Worm (Caenorhabditis elegans) whole organism, L3 larva: ENCODE data around the gene gsnl-1.

Source experiments
- ZK546.5 ChIP-seq: sonication (generic microtip); optimal IDR thresholded peaks from 2 replicates; lab custom pipeline; 2017; ENCODE audit warnings: missing biosample characterization, missing genetic modification characterization
- ama-1 ChIP-seq: fragments of 150-350 bp; optimal IDR thresholded peaks from 2 replicates; lab custom pipeline; 2018
- ceh-16 ChIP-seq: sonication (generic microtip); optimal IDR thresholded peaks from 2 replicates; lab custom pipeline; 2017; ENCODE audit warnings: missing biosample characterization, missing genetic modification characterization
- ceh-82 ChIP-seq: fragments of 150-350 bp; optimal IDR thresholded peaks from 2 replicates; lab custom pipeline; 2014; ENCODE audit warnings: missing biosample characterization, missing genetic modification characterization
- ceh-9 ChIP-seq: sonication (generic microtip); optimal IDR thresholded peaks from 2 replicates; lab custom pipeline; 2018; ENCODE audit warnings: missing biosample characterization, missing genetic modification characterization
- daf-12 ChIP-seq: fragments of 150-350 bp; optimal IDR thresholded peaks from 2 replicates; lab custom pipeline; 2014; ENCODE audit warnings: missing biosample characterization, missing genetic modification reagents, missing genetic modification characterization
- egl-5 ChIP-seq: fragments of 150-350 bp; optimal IDR thresholded peaks from 2 replicates; lab custom pipeline; 2017; ENCODE audit warnings: missing biosample characterization, missing genetic modification reagents, missing genetic modification characterization, inconsistent platforms
- elt-2 ChIP-seq: sonication (generic microtip); optimal IDR thresholded peaks from 2 replicates; lab custom pipeline; 2016; ENCODE audit warnings: missing genetic modification reagents, mild to moderate bottlenecking, missing genetic modification characterization, missing compliant biosample characterization
- elt-3 ChIP-seq, 3 experiments: fragments of 150-350 bp in 1 of 3; sonication (generic microtip) in 2 of 3; optimal IDR thresholded peaks; 2 replicates in 2 of 3; 4 replicates in 1 of 3; lab custom pipeline; 2014 to 2017; ENCODE audit warnings: missing biosample characterization in 3 of 3, missing genetic modification characterization in 3 of 3
- fkh-10 ChIP-seq: sonication (generic microtip); optimal IDR thresholded peaks from 2 replicates; lab custom pipeline; 2017; ENCODE audit warnings: missing biosample characterization, missing genetic modification reagents, missing genetic modification characterization
- fkh-2 ChIP-seq: fragments of 150-350 bp; optimal IDR thresholded peaks from 2 replicates; lab custom pipeline; 2014; ENCODE audit warnings: missing biosample characterization, missing genetic modification reagents, missing genetic modification characterization
- fos-1 ChIP-seq: fragments of 150-350 bp; optimal IDR thresholded peaks from 2 replicates; lab custom pipeline; 2014; ENCODE audit warnings: missing biosample characterization, missing genetic modification characterization
- mdl-1 ChIP-seq: fragments of 150-350 bp; optimal IDR thresholded peaks from 2 replicates; lab custom pipeline; 2014; ENCODE audit warnings: missing biosample characterization, missing genetic modification characterization
- mml-1 ChIP-seq: fragments of 150-350 bp; sonication (generic microtip); optimal IDR thresholded peaks from 3 replicates; lab custom pipeline; 2014; ENCODE audit warnings: missing biosample characterization, missing genetic modification characterization
- nfya-1 ChIP-seq: sonication (generic microtip); optimal IDR thresholded peaks from 2 replicates; lab custom pipeline; 2017; ENCODE audit warnings: missing genetic modification characterization, mild to moderate bottlenecking, missing compliant biosample characterization, antibody characterized with exemption, moderate library complexity; ENCODE audit not compliant: insufficient read depth
- nhr-11 ChIP-seq: fragments of 150-350 bp; optimal IDR thresholded peaks from 2 replicates; lab custom pipeline; 2014; ENCODE audit warnings: missing biosample characterization, missing genetic modification characterization
- nhr-12 ChIP-seq: fragments of 150-350 bp; optimal IDR thresholded peaks from 2 replicates; lab custom pipeline; 2014; ENCODE audit warnings: missing biosample characterization, missing genetic modification characterization
- nhr-23 ChIP-seq: fragments of 150-350 bp; optimal IDR thresholded peaks from 2 replicates; lab custom pipeline; 2014; ENCODE audit warnings: missing biosample characterization, missing genetic modification reagents, missing genetic modification characterization
- nhr-237 ChIP-seq: fragments of 150-350 bp; optimal IDR thresholded peaks from 2 replicates; lab custom pipeline; 2014; ENCODE audit warnings: missing biosample characterization, missing genetic modification characterization
- nhr-25 ChIP-seq: sonication (generic microtip); optimal IDR thresholded peaks from 2 replicates; lab custom pipeline; 2017; ENCODE audit warnings: missing biosample characterization, missing genetic modification characterization
- nhr-28 ChIP-seq: fragments of 150-350 bp; optimal IDR thresholded peaks from 2 replicates; lab custom pipeline; 2014; ENCODE audit warnings: missing biosample characterization, missing genetic modification characterization
- nhr-43 ChIP-seq: sonication (generic microtip); optimal IDR thresholded peaks from 2 replicates; lab custom pipeline; 2016; ENCODE audit warnings: mild to moderate bottlenecking, missing genetic modification characterization, missing compliant biosample characterization; ENCODE audit not compliant: poor library complexity, severe bottlenecking
- nhr-76 ChIP-seq: fragments of 150-350 bp; sonication (generic microtip); optimal IDR thresholded peaks from 5 replicates; lab custom pipeline; 2014; ENCODE audit warnings: missing biosample characterization, missing genetic modification characterization
- nhr-77 ChIP-seq: fragments of 150-350 bp; optimal IDR thresholded peaks from 2 replicates; lab custom pipeline; 2014; ENCODE audit warnings: missing biosample characterization, missing genetic modification characterization
- pha-4 ChIP-seq: fragments of 150-350 bp; optimal IDR thresholded peaks from 2 replicates; lab custom pipeline; 2014; ENCODE audit warnings: missing biosample characterization, missing genetic modification reagents, missing genetic modification characterization
- pqm-1 ChIP-seq: fragments of 150-350 bp; optimal IDR thresholded peaks from 2 replicates; lab custom pipeline; 2017; ENCODE audit warnings: missing biosample characterization, missing genetic modification characterization, inconsistent platforms
- snpc-4 ChIP-seq: fragments of 150-350 bp; optimal IDR thresholded peaks from 2 replicates; lab custom pipeline; 2014; ENCODE audit warnings: missing biosample characterization, missing genetic modification characterization
- unc-62 ChIP-seq: fragments of 150-350 bp; sonication (generic microtip); optimal IDR thresholded peaks from 4 replicates; lab custom pipeline; 2014; ENCODE audit warnings: missing biosample characterization, missing genetic modification reagents, missing genetic modification characterization
- zag-1 ChIP-seq: fragments of 150-350 bp; optimal IDR thresholded peaks from 2 replicates; lab custom pipeline; 2014; ENCODE audit warnings: missing biosample characterization, missing genetic modification characterization
- ztf-4 ChIP-seq: fragments of 150-350 bp; optimal IDR thresholded peaks from 2 replicates; lab custom pipeline; 2014; ENCODE audit warnings: missing biosample characterization, missing genetic modification characterization

The gsnl-1 gene

ce11 chrV:9496742-9497141 is at the start of gene gsnl-1:
gsnl-1 (plus strand) TSS chrV:9497042.
- TF ChIP-seq nhr-43 (tag; lab: Kevin White, UChicago) (no peak), egl-5 (peak; percentile 13)

ce11 chrV:9451485-9451884 is 45.4 kb upstream of the gsnl-1 start:
- TF ChIP-seq zag-1 (tag; lab: Kevin White, UChicago) (no peak), pqm-1 (tag; lab: Kevin White, UChicago) (no peak), pha-4 (tag; lab: Kevin White, UChicago) (peak; percentile 80), fkh-10 (GFP tag; lab: Kevin White, UChicago) (no peak)

DNA sequence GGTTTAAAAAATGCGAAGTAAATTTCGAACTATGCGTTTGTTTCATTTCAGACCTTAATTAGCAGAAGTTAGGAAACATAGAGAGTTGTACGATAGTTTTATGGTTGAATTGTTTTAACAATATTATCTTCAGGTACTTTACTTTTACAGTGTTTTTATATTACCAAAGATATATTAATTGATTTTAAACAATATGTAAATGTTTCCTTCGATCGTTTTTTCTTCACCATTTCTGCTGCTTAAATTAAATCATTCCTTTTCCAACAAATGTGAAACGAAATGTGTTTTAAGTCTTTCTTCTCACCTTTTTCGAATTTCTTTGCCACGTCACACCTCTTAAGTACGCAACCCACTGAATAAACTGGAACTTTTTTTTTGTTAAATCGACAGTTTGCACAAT is 43.5 kb upstream of the gsnl-1 start:
- no peak for TF ChIP-seq nhr-11 (tag; lab: Kevin White, UChicago)
- TF ChIP-seq unc-62 = no peak
- no peak for TF ChIP-seq daf-12
- TF ChIP-seq nhr-25 (tag; lab: Kevin White, UChicago) = peak; percentile 4

- TF ChIP-seq nhr-23 (tag; lab: Kevin White, UChicago) (peak; percentile 35), elt-3 (tag; optimal IDR thresholded peaks at IDR 0.05; lab: Kevin White, UChicago) (peak in 2 of 3 experiments; percentile 24 to 52), ceh-9 (no peak), mdl-1 (tag; lab: Kevin White, UChicago) (no peak), ztf-4 (no peak), elt-2 (tag; lab: Kevin White, UChicago) (peak; percentile 49)
Observed at ce11 chrV:9453933-9454332, 42.9 kb upstream of the gsnl-1 start.

ce11 chrV:9457535-9457934 is 39.3 kb upstream of the gsnl-1 start:
- TF ChIP-seq nhr-23 (tag; lab: Kevin White, UChicago) = no peak

DNA sequence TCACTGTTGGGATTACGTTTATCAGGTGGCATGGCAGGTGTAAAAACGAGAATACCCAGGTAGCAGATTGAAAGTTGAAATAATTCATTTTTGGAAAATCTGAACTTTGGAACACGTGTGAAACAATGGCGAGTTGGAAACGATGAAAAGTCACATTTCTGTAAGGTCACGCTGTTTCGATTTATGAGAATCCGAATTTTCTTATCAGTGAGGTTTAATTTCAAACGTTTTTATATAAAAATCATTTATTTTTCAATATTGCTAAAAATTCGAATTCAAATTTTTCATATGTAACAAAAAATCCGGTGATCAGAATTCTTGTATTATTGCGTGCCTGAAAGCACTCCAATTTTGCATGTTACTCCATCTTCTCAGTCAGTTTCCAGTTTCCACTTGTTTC is 34.2 kb upstream of the gsnl-1 start, which contains the start of gene F07D3.3:
Gene F07D3.3, minus strand, starts transcription at position 101 of the 400 bp plus-strand sequence.
- TF ChIP-seq elt-2 (tag; lab: Kevin White, UChicago) (no peak), zag-1 (tag; lab: Kevin White, UChicago) (no peak), fkh-10 (GFP tag; lab: Kevin White, UChicago) (no peak), mml-1 (tag; lab: Kevin White, UChicago) (no peak), nhr-11 (tag; lab: Kevin White, UChicago) (no peak), nhr-23 (tag; lab: Kevin White, UChicago) (no peak), nhr-12 (tag; lab: Kevin White, UChicago) (no peak), nhr-25 (tag; lab: Kevin White, UChicago) (no peak)
- TF ChIP-seq, all 47 proteins: peak for 0

- TF ChIP-seq ceh-82 = no peak
- TF ChIP-seq nhr-76 = no peak
- TF ChIP-seq snpc-4 (tag; lab: Kevin White, UChicago) = no peak
- no peak for TF ChIP-seq fos-1 (tag; lab: Kevin White, UChicago)
- no peak for TF ChIP-seq nhr-77 (tag; lab: Kevin White, UChicago)
- no peak for TF ChIP-seq nhr-23 (tag; lab: Kevin White, UChicago)
- no peak for TF ChIP-seq fkh-10 (GFP tag; lab: Kevin White, UChicago)
- TF ChIP-seq nhr-43 (tag; lab: Kevin White, UChicago) = no peak
- no peak for TF ChIP-seq pha-4 (tag; lab: Kevin White, UChicago)
- no peak for TF ChIP-seq nfya-1 (tag; lab: Kevin White, UChicago)
- TF ChIP-seq ama-1 = no peak
Observed at ce11 chrV:9465529-9465928, 31.3 kb upstream of the gsnl-1 start.

DNA sequence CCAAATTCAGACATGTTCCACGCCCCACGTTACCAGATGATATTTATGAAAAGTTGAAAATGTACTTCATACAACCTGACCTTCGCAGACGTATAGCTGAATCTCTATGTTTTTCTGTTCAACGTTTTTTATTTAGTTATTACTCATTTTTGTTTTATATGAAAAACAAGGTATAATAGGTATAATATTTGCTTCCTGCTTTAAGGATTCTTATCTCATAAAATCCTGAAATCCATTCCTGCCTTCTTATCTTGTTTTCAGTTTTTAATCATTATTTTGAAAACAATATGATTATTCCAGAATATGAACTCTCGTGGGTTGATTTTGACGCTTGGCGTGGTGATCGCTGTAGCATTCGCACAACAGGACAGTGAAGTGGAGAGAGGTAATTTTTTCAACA is 25.2 kb upstream of the gsnl-1 start, which contains the start of gene flp-6:
Gene flp-6, plus strand, starts transcription at position 301 of the 400 bp plus-strand sequence.
- TF ChIP-seq fos-1 (tag; lab: Kevin White, UChicago) (no peak), nhr-28 (no peak), ceh-16 (tag; lab: Kevin White, UChicago) (no peak), nhr-23 (tag; lab: Kevin White, UChicago) (no peak), elt-2 (tag; lab: Kevin White, UChicago) (no peak), daf-12 (no peak), nhr-237 (no peak), ZK546.5 (no peak), snpc-4 (tag; lab: Kevin White, UChicago) (no peak), ceh-82 (no peak), fkh-2 (tag; lab: Kevin White, UChicago) (no peak), fkh-10 (GFP tag; lab: Kevin White, UChicago) (no peak), nhr-12 (tag; lab: Kevin White, UChicago) (no peak), ztf-4 (no peak), egl-5 (no peak)
- TF ChIP-seq, all 47 proteins: peak for 0
